Worm (Caenorhabditis elegans): ENCODE data around the gene ZK354.2.

Gene ZK354.2

ce11 chrIV:5274123-5274581, 39.1 kb upstream of the ZK354.2 start, which contains the start of gene slfl-4:
TSS of gene slfl-4 (plus strand) at chrIV:5274531.
- no peak for TF ChIP-seq lin-13 (GFP tag; optimal IDR thresholded peaks at IDR 0.05)
- no peak for TF ChIP-seq egl-27 (tag; optimal IDR thresholded peaks at IDR 0.05)
- no peak for TF ChIP-seq zag-1 (tag; optimal IDR thresholded peaks at IDR 0.05)
- no peak for TF ChIP-seq unc-98 (GFP tag; IDR thresholded peaks at IDR 0.05)
- no peak for TF ChIP-seq aha-1 (tag; optimal IDR thresholded peaks at IDR 0.05)
- TF ChIP-seq nhr-11 (tag; optimal IDR thresholded peaks at IDR 0.05): no peak
- no peak for TF ChIP-seq elt-2 (tag; optimal IDR thresholded peaks at IDR 0.05)
- TF ChIP-seq lin-15B (tag; optimal IDR thresholded peaks at IDR 0.05): no peak
- TF ChIP-seq fkh-4 (tag; optimal IDR thresholded peaks at IDR 0.05; ENCODE audit: borderline replicate concordance): no peak
- no peak for TF ChIP-seq tlp-1 (tag; optimal IDR thresholded peaks at IDR 0.05)
- no peak for TF ChIP-seq skn-1 (tag; optimal IDR thresholded peaks at IDR 0.05)
- no peak for TF ChIP-seq hpl-2 (GFP tag; optimal IDR thresholded peaks at IDR 0.05)
- TF ChIP-seq mdl-1 (tag; optimal IDR thresholded peaks at IDR 0.05): no peak
- TF ChIP-seq irx-1 (tag; optimal IDR thresholded peaks at IDR 0.05): no peak

DNA sequence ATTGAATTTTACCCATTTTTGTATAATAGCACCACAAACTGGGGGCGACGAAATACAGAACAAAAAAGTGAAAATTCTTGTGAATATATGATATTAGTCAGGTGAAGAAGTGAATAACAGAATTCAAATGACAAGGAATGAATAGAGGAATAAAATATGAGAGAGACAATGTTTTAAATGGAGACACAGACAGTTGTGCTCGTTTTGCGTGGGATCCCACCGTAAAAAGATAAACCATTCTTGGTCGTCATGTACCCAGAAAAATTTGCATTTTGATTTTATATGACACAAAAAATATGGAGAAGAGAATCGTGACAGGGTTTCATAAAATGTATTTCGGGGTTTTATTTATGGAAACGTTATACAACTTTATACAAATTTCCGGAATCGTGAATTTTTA, 35.5 kb upstream of the ZK354.2 start, which contains the start of gene F36H12.17:
TSS of gene F36H12.17 (minus strand) at position 101 of the 400 bp plus-strand sequence.
- TF ChIP-seq nhr-12 (tag; optimal IDR thresholded peaks at IDR 0.05) (no peak), fos-1 (tag; optimal IDR thresholded peaks at IDR 0.05) (no peak), lin-39 (tag; optimal IDR thresholded peaks at IDR 0.05) (no peak)

DNA sequence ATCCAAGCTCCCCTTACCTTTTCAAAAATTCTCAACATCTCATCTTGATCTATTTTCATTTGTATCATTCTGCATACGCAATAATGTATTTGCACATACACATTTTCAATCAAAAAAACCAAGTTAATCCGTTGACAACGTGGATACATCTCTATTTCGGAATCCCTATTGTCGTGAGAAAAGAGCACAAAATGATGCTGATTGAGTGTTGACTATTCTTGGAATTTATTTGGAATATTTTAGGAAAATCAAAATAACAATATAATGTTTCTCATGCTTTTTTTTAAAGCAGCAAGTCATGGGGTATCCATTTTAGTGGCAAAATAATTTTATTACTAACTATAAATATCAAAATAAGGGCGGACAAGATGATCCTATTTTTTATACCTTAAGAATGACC, 31.7 kb upstream of the ZK354.2 start:
- TF ChIP-seq sox-4 (tag; optimal IDR thresholded peaks at IDR 0.05) (peak; percentile 2), elt-2 (tag; optimal IDR thresholded peaks at IDR 0.05) (no peak), fkh-8 (tag; optimal IDR thresholded peaks at IDR 0.05) (peak; percentile 58), dsc-1 (tag; optimal IDR thresholded peaks at IDR 0.05) (peak; percentile 81), pax-3 (tag; optimal IDR thresholded peaks at IDR 0.05) (peak; percentile 52)

DNA sequence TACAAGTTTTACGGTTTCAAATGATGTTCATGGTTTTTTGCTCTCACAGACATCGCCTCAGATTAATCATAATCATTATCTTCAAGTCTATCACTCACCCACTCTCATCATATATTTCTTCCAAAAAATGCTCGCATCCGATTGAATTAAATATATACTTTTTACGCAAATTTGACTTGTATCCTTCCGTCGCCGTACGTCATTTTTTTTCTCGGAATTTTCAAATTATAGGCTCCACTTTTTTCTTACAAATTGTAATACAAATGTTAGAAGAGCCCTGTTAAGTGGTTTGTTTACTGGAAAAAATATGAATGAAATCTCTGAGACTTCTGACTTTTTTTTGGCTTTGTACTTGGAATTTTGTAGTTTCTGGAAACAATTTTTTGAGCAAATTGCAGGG, 26.0 kb upstream of the ZK354.2 start:
- TF ChIP-seq dsc-1 (tag; optimal IDR thresholded peaks at IDR 0.05): peak; percentile 61
- TF ChIP-seq nhr-47 (tag; optimal IDR thresholded peaks at IDR 0.05): peak; percentile 30
- no peak for TF ChIP-seq unc-130 (tag; optimal IDR thresholded peaks at IDR 0.05)
- no peak for TF ChIP-seq efl-1 (optimal IDR thresholded peaks at IDR 0.05)
- TF ChIP-seq efl-1 (GFP tag; optimal IDR thresholded peaks at IDR 0.05 in 1 of 2): peak in 1 of 2 experiments; percentile 10
- peak; percentile 73 for TF ChIP-seq egl-13 (tag; optimal IDR thresholded peaks at IDR 0.05)
- peak; percentile 46 for TF ChIP-seq fkh-8 (tag; optimal IDR thresholded peaks at IDR 0.05)
- TF ChIP-seq lsy-2 (tag; optimal IDR thresholded peaks at IDR 0.05): no peak
- peak; percentile 24 for TF ChIP-seq nhr-71 (tag; optimal IDR thresholded peaks at IDR 0.05)

DNA sequence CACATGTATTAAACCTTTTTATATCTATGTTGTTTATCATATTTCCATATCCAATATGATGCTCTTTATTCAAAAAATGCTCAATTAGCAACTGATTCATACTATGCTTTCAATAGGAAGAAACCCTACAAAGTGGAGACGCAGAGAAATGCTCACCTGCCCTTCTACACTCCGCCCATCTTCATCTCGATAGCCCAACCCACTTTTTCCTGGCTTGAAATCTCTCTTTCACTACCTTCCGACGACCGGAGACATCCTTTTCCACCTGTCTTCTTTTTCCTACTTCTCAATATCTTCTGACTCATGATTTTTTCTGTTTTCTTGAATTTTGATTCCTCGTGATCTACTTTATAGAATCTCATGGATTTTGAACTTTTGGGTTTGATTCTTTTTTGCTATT, 24.3 kb upstream of the ZK354.2 start:
- TF ChIP-seq ztf-4 (tag; optimal IDR thresholded peaks at IDR 0.05) (no peak), nhr-71 (tag; optimal IDR thresholded peaks at IDR 0.05) (peak; percentile 37), hpl-2 (GFP tag; optimal IDR thresholded peaks at IDR 0.05) (no peak), lin-14 (GFP tag; optimal IDR thresholded peaks at IDR 0.05) (no peak), swsn-7 (tag; optimal IDR thresholded peaks at IDR 0.05) (no peak), lir-3 (tag; optimal IDR thresholded peaks at IDR 0.05; ENCODE audit: poor library complexity) (no peak), fkh-8 (tag; optimal IDR thresholded peaks at IDR 0.05) (peak; percentile 76), ceh-8 (GFP tag; optimal IDR thresholded peaks at IDR 0.05) (no peak), dsc-1 (tag; optimal IDR thresholded peaks at IDR 0.05) (peak; percentile 43), nhr-47 (tag; optimal IDR thresholded peaks at IDR 0.05) (peak; percentile 38), sox-4 (tag; optimal IDR thresholded peaks at IDR 0.05) (peak; percentile 55), pag-3 (tag; optimal IDR thresholded peaks at IDR 0.05; ENCODE audit: borderline replicate concordance, insufficient read depth) (no peak), lin-39 (tag; optimal IDR thresholded peaks at IDR 0.05) (no peak), C34B4.2 (tag; optimal IDR thresholded peaks at IDR 0.05) (no peak), fos-1 (tag; optimal IDR thresholded peaks at IDR 0.05) (no peak), egl-13 (tag; optimal IDR thresholded peaks at IDR 0.05) (no peak), nhr-90 (tag; optimal IDR thresholded peaks at IDR 0.05; ENCODE audit: poor library complexity) (no peak)
